Fruit fly (Drosophila melanogaster) whole organism, embryonic: ENCODE measurements around the gene CG7924.

ENCODE experiments used
- Bdp1 ChIP-seq: fragments of 200-800 bp; sonication (Bioruptor generic); optimal IDR thresholded peaks from 3 replicates; lab custom pipeline; 2016; ENCODE audit warnings: missing biosample characterization, missing genetic modification characterization
- BtbVII ChIP-seq: fragments of 200-800 bp; sonication (Bioruptor generic); optimal IDR thresholded peaks from 3 replicates; lab custom pipeline; 2017; ENCODE audit warnings: missing biosample characterization, mild to moderate bottlenecking, missing genetic modification characterization
- CG11560 ChIP-seq: fragments of 200-800 bp; sonication (Bioruptor generic); IDR thresholded peaks from 3 replicates; pipeline ENCODE4 v1.3.6; 2022; ENCODE audit warnings: missing biosample characterization, missing genetic modification characterization
- CG14014 ChIP-seq: fragments of 200-800 bp; sonication (Bioruptor generic); IDR thresholded peaks from 2 replicates; pipeline ENCODE4 v1.3.6; 2022; ENCODE audit warnings: missing biosample characterization, missing genetic modification characterization
- CG15073 ChIP-seq: fragments of 200-800 bp; sonication (Bioruptor generic); optimal IDR thresholded peaks from 2 replicates; lab custom pipeline; 2016; ENCODE audit warnings: missing biosample characterization, missing genetic modification characterization
- CG1529 ChIP-seq: fragments of 200-800 bp; sonication (Bioruptor generic); optimal IDR thresholded peaks from 3 replicates; lab custom pipeline; 2018; ENCODE audit warnings: missing biosample characterization, missing genetic modification characterization
- CG16813 ChIP-seq: fragments of 200-800 bp; sonication (Bioruptor generic); IDR thresholded peaks from 3 replicates; pipeline ENCODE4 v1.3.6; 2022; ENCODE audit warnings: missing biosample characterization, missing genetic modification characterization; ENCODE audit not compliant: partially characterized antibody
- CG18011 ChIP-seq: fragments of 200-800 bp; sonication (Bioruptor generic); optimal IDR thresholded peaks from 2 replicates; lab custom pipeline; 2017; ENCODE audit warnings: missing biosample characterization, missing genetic modification characterization, mild to moderate bottlenecking, moderate library complexity, missing genotype
- CG2116 ChIP-seq: fragments of 200-800 bp; sonication (Bioruptor generic); optimal IDR thresholded peaks from 3 replicates; lab custom pipeline; 2018; ENCODE audit warnings: missing biosample characterization, mild to moderate bottlenecking, missing genetic modification characterization
- CG30020 ChIP-seq: fragments of 200-800 bp; optimal IDR thresholded peaks from 2 replicates; lab custom pipeline; 2019; ENCODE audit warnings: missing biosample characterization, mild to moderate bottlenecking, missing genetic modification characterization, moderate library complexity
- CG33213 ChIP-seq: fragments of 200-800 bp; sonication (Bioruptor generic); optimal IDR thresholded peaks from 3 replicates; lab custom pipeline; 2016; ENCODE audit warnings: missing biosample characterization, missing genetic modification characterization
- CG3995 ChIP-seq: fragments of 200-800 bp; sonication (Bioruptor generic); optimal IDR thresholded peaks from 3 replicates; lab custom pipeline; 2016; ENCODE audit warnings: missing biosample characterization, missing genetic modification characterization
- CG42726 ChIP-seq: fragments of 200-800 bp; sonication (Bioruptor generic); IDR thresholded peaks from 2 replicates; pipeline ENCODE4 v1.3.6; 2022; ENCODE audit warnings: missing biosample characterization, missing genetic modification characterization; ENCODE audit not compliant: partially characterized antibody
- CG4730 ChIP-seq: fragments of 200-800 bp; sonication (Bioruptor generic); IDR thresholded peaks from 2 replicates; pipeline ENCODE4 v1.3.6; 2022; ENCODE audit warnings: missing biosample characterization, missing genetic modification characterization
- CG6683 ChIP-seq: fragments of 200-800 bp; sonication (Bioruptor generic); optimal IDR thresholded peaks from 2 replicates; lab custom pipeline; 2017; ENCODE audit warnings: missing biosample characterization, mild to moderate bottlenecking, missing genetic modification characterization, missing genetic modification reagents
- CG7786 ChIP-seq: fragments of 200-800 bp; sonication (Bioruptor generic); optimal IDR thresholded peaks from 2 replicates; lab custom pipeline; 2016; ENCODE audit warnings: missing biosample characterization, missing genetic modification characterization
- CG8290 ChIP-seq, 3 experiments: fragments of 200-800 bp; sonication (Bioruptor generic); optimal IDR thresholded peaks; 2 replicates each; lab custom pipeline; 2016 to 2019; ENCODE audit warnings: missing biosample characterization in 3 of 3, missing genetic modification characterization in 3 of 3, mild to moderate bottlenecking in 2 of 3, moderate library complexity in 1 of 3
- CG9797 ChIP-seq: fragments of 200-800 bp; sonication (Bioruptor generic); optimal IDR thresholded peaks from 3 replicates; lab custom pipeline; 2018; ENCODE audit warnings: missing biosample characterization, mild to moderate bottlenecking, missing genetic modification characterization
- CG9932 ChIP-seq: fragments of 200-800 bp; sonication (Bioruptor generic); IDR thresholded peaks from 2 replicates; pipeline ENCODE4 v1.3.6; 2022; ENCODE audit warnings: missing biosample characterization, missing genetic modification characterization
- D19A ChIP-seq: fragments of 200-800 bp; optimal IDR thresholded peaks from 3 replicates; lab custom pipeline; 2019; ENCODE audit warnings: missing biosample characterization, mild to moderate bottlenecking, missing genetic modification characterization, moderate library complexity
- Dbx ChIP-seq: fragments of 200-800 bp; sonication (Bioruptor generic); IDR thresholded peaks from 3 replicates; pipeline ENCODE4 v1.3.6; 2022; ENCODE audit warnings: missing biosample characterization, missing genetic modification characterization
- Dref ChIP-seq: fragments of 200-800 bp; sonication (Bioruptor generic); IDR thresholded peaks from 2 replicates; pipeline ENCODE4 v1.3.6; 2022; ENCODE audit warnings: missing biosample characterization, missing genetic modification characterization
- Jarid2 ChIP-seq: fragments of 200-800 bp; sonication (Bioruptor generic); optimal IDR thresholded peaks from 3 replicates; lab custom pipeline; 2017; ENCODE audit warnings: mild to moderate bottlenecking, missing biosample characterization, missing genetic modification reagents, missing genetic modification characterization
- Lhr ChIP-seq: fragments of 200-800 bp; sonication (Bioruptor generic); optimal IDR thresholded peaks from 3 replicates; lab custom pipeline; 2017; ENCODE audit warnings: mild to moderate bottlenecking, missing biosample characterization, missing genetic modification reagents, missing genetic modification characterization
- MESR4 ChIP-seq: fragments of 200-800 bp; sonication (Bioruptor generic); optimal IDR thresholded peaks from 2 replicates; lab custom pipeline; 2018; ENCODE audit warnings: missing biosample characterization, mild to moderate bottlenecking, missing genetic modification characterization, moderate library complexity
- Meics ChIP-seq: fragments of 200-800 bp; sonication (Bioruptor generic); optimal IDR thresholded peaks from 2 replicates; lab custom pipeline; 2017; ENCODE audit warnings: missing biosample characterization, mild to moderate bottlenecking, missing genetic modification characterization
- amos ChIP-seq: fragments of 200-800 bp; sonication (Bioruptor generic); IDR thresholded peaks from 2 replicates; pipeline ENCODE4 v1.3.6; 2022; ENCODE audit warnings: missing biosample characterization, missing genetic modification characterization; ENCODE audit not compliant: partially characterized antibody
- aop ChIP-seq: fragments of 200-800 bp; sonication (Bioruptor generic); IDR thresholded peaks from 2 replicates; pipeline ENCODE4 v1.3.6; 2022; ENCODE audit warnings: missing biosample characterization, missing genetic modification characterization
- ato ChIP-seq: fragments of 200-800 bp; sonication (Bioruptor generic); IDR thresholded peaks from 2 replicates; pipeline ENCODE4 v1.3.6; 2022; ENCODE audit warnings: missing biosample characterization, missing genetic modification characterization; ENCODE audit not compliant: partially characterized antibody
- croc ChIP-seq: fragments of 200-800 bp; sonication (Bioruptor generic); conservative IDR thresholded peaks from 3 replicates; pipeline ENCODE4 v1.3.6; 2022; ENCODE audit warnings: missing biosample characterization, missing genetic modification characterization
- danr ChIP-seq: fragments of 200-800 bp; sonication (Bioruptor generic); IDR thresholded peaks from 2 replicates; pipeline ENCODE4 v1.3.6; 2022; ENCODE audit warnings: missing biosample characterization, missing genetic modification characterization
- dpn ChIP-seq, 2 experiments: fragments of 200-800 bp; sonication (Bioruptor generic); optimal IDR thresholded peaks; 3 replicates each; lab custom pipeline; 2016; ENCODE audit warnings: missing biosample characterization in 2 of 2, missing genetic modification characterization in 2 of 2
- emc ChIP-seq: fragments of 200-800 bp; sonication (Bioruptor generic); optimal IDR thresholded peaks from 2 replicates; lab custom pipeline; 2016; ENCODE audit warnings: missing biosample characterization, missing genetic modification characterization
- fd3F ChIP-seq: fragments of 200-800 bp; sonication (Bioruptor generic); optimal IDR thresholded peaks from 2 replicates; lab custom pipeline; 2018; ENCODE audit warnings: missing biosample characterization, mild to moderate bottlenecking, missing genetic modification characterization, moderate library complexity
- fd64A ChIP-seq: fragments of 200-800 bp; sonication (Bioruptor generic); optimal IDR thresholded peaks from 3 replicates; lab custom pipeline; 2018; ENCODE audit warnings: missing biosample characterization, mild to moderate bottlenecking, missing genetic modification characterization
- fu2 ChIP-seq: fragments of 200-800 bp; sonication (Bioruptor generic); optimal IDR thresholded peaks from 2 replicates; lab custom pipeline; 2016; ENCODE audit warnings: missing biosample characterization, missing genetic modification characterization
- gt ChIP-seq: fragments of 200-800 bp; sonication (Bioruptor generic); IDR thresholded peaks from 2 replicates; pipeline ENCODE4 v1.3.6; 2022; ENCODE audit warnings: missing biosample characterization, missing genetic modification characterization
- lbe ChIP-seq: fragments of 200-800 bp; sonication (Bioruptor generic); optimal IDR thresholded peaks from 2 replicates; lab custom pipeline; 2016; ENCODE audit warnings: missing biosample characterization, mild to moderate bottlenecking, missing genetic modification characterization
- nau ChIP-seq: fragments of 200-800 bp; sonication (Bioruptor generic); optimal IDR thresholded peaks from 3 replicates; lab custom pipeline; 2017; ENCODE audit warnings: missing biosample characterization, mild to moderate bottlenecking, missing genetic modification characterization, missing genetic modification reagents
- nerfin-2 ChIP-seq: fragments of 200-800 bp; sonication (Bioruptor generic); IDR thresholded peaks from 2 replicates; pipeline ENCODE4 v1.3.6; 2022; ENCODE audit warnings: missing biosample characterization, missing genetic modification characterization; ENCODE audit not compliant: partially characterized antibody
- pita ChIP-seq: fragments of 200-800 bp; sonication (Bioruptor generic); optimal IDR thresholded peaks from 2 replicates; lab custom pipeline; 2017; ENCODE audit warnings: missing biosample characterization, mild to moderate bottlenecking, missing genetic modification characterization
- repo ChIP-seq: fragments of 200-800 bp; sonication (Bioruptor generic); optimal IDR thresholded peaks from 2 replicates; lab custom pipeline; 2016; ENCODE audit warnings: missing biosample characterization, missing genetic modification characterization
- row ChIP-seq: fragments of 200-800 bp; sonication (Bioruptor generic); IDR thresholded peaks from 3 replicates; pipeline ENCODE4 v1.3.6; 2022; ENCODE audit warnings: missing biosample characterization, missing genetic modification characterization
- sim ChIP-seq: fragments of 200-800 bp; sonication (Bioruptor generic); IDR thresholded peaks from 2 replicates; pipeline ENCODE4 v1.3.6; 2022; ENCODE audit warnings: missing biosample characterization, missing genetic modification characterization
- tin ChIP-seq: fragments of 200-800 bp; sonication (Bioruptor generic); optimal IDR thresholded peaks from 3 replicates; lab custom pipeline; 2016; ENCODE audit warnings: missing biosample characterization, missing genetic modification characterization
- ttk ChIP-seq: fragments of 200-800 bp; sonication (Bioruptor generic); IDR thresholded peaks from 2 replicates; pipeline ENCODE4 v2.1.2; 2022; ENCODE audit warnings: missing biosample characterization, missing genetic modification characterization
- twi ChIP-seq: fragments of 200-800 bp; optimal IDR thresholded peaks from 2 replicates; lab custom pipeline; 2019; ENCODE audit warnings: missing biosample characterization, mild to moderate bottlenecking, missing genetic modification characterization, moderate library complexity
- wor ChIP-seq: fragments of 200-800 bp; sonication (Bioruptor generic); IDR thresholded peaks from 2 replicates; pipeline ENCODE4 v1.3.6; 2022; ENCODE audit warnings: missing biosample characterization, missing genetic modification characterization

Gene CG7924

DNA sequence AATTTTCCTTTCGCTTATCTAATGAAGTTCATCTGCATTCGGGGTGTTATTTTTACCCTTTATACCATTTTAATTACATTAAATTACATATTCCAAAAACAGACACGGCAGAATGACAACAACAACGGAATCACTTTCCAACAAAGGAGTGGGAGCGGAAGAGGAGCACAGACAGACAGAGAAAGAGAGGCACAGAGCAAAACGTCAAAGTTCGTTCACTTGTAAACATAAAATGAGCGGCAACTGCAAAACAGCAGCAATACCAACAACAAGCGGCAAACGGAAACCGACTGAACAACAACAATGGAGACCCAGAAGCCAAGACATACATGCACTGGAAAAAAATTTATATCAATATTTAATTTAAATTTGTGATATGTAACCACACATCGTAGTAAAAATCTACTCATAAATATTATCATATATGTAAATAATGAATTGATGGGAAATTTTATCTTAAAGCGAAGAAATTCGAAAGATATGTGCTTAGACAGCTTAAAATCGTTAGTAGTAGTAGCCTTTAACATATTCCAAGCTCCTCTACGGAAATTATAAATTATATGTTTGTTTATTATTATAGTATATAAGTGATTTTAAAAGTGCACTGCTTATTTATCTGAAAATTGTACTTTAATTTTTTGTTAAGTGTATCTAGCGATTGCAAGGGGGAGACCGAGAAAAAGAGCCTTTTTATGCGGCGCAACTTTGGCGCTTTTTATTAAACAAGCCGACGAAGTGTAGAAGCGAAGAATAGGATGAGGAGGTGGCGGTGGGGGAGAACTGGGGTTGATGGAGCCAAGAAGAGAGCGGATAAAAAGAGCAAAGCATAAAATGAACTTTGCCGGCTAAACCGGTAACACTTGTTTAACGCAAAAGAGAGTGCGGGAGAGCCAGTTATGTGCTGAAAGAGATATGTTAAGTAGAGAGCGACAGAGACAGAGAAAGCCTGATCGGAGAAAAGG lies 39.1 kb downstream of the CG7924 start (continued):
- TF ChIP-seq Lhr = peak; percentile 80
- peak; percentile 77 for TF ChIP-seq CG8290 (GFP tag; optimal IDR thresholded peaks at IDR 0.05; lab: Kevin White, UChicago)
- TF ChIP-seq CG8290 (tag; optimal IDR thresholded peaks at IDR 0.05; lab: Kevin White, UChicago) = peak in 1 of 2 experiments; percentile 13
- no peak for TF ChIP-seq CG42726 (GFP tag; lab: Robert Waterston, UW)
- TF ChIP-seq emc (GFP tag; lab: Kevin White, UChicago) = no peak
- TF ChIP-seq ttk (GFP tag; lab: Robert Waterston, UW) = peak; percentile 75
- peak; percentile 70 for TF ChIP-seq danr (GFP tag; lab: Robert Waterston, UW)
- no peak for TF ChIP-seq Dref (GFP tag; lab: Robert Waterston, UW)
- peak; percentile 64; the same call in 2 of the 3 replicates for TF ChIP-seq Dbx
- no peak for TF ChIP-seq pita (GFP tag; lab: Kevin White, UChicago)
- TF ChIP-seq CG30020 (tag; lab: Kevin White, UChicago) = peak; percentile 73
- TF ChIP-seq nau (GFP tag; lab: Kevin White, UChicago) = peak; percentile 57
- peak; percentile 48 for TF ChIP-seq D19A
- peak; percentile 86 for TF ChIP-seq Meics
- TF ChIP-seq Jarid2 (GFP tag; lab: Kevin White, UChicago) = peak; percentile 10
- TF ChIP-seq fd3F (GFP tag; lab: Kevin White, UChicago) = peak; percentile 82
- no peak for TF ChIP-seq CG15073
- peak; percentile 53; the same call in 1 of the 2 replicates for TF ChIP-seq CG4730
- peak in 1 of 2 experiments; percentile 83 for TF ChIP-seq dpn (GFP tag; optimal IDR thresholded peaks at IDR 0.05; lab: Kevin White, UChicago)
- peak; percentile 47 for TF ChIP-seq CG9932 (GFP tag; lab: Robert Waterston, UW)
- TF ChIP-seq amos (GFP tag; lab: Robert Waterston, UW) = no peak
- TF ChIP-seq CG2116 = peak; percentile 71
- TF ChIP-seq CG1529 (GFP tag; lab: Kevin White, UChicago) = peak; percentile 90
- peak; percentile 58 for TF ChIP-seq tin (GFP tag; lab: Kevin White, UChicago)
- peak; percentile 78 for TF ChIP-seq BtbVII (GFP tag; lab: Kevin White, UChicago)
- peak; percentile 68 for TF ChIP-seq wor
- no peak for TF ChIP-seq aop (GFP tag; lab: Robert Waterston, UW)
- no peak for TF ChIP-seq CG9797 (GFP tag; lab: Kevin White, UChicago)
- peak; percentile 86 for TF ChIP-seq row (GFP tag; lab: Robert Waterston, UW)
- TF ChIP-seq Bdp1 (GFP tag; lab: Kevin White, UChicago) = peak; percentile 43
- TF ChIP-seq sim (GFP tag; lab: Robert Waterston, UW) = no peak
- TF ChIP-seq CG18011 (GFP tag; lab: Kevin White, UChicago) = peak; percentile 65
- no peak for TF ChIP-seq CG16813 (GFP tag; lab: Robert Waterston, UW)
- TF ChIP-seq CG3995 (GFP tag; lab: Kevin White, UChicago) = no peak
- TF ChIP-seq fd64A (GFP tag; lab: Kevin White, UChicago) = no peak
- peak; percentile 84 for TF ChIP-seq CG6683 (GFP tag; lab: Kevin White, UChicago)
- peak; percentile 66; the same call in 2 of the 3 replicates for TF ChIP-seq croc (GFP tag; lab: Robert Waterston, UW)
- no peak for TF ChIP-seq fu2 (GFP tag; lab: Kevin White, UChicago)
- peak; percentile 58; the same call in 1 of the 2 replicates for TF ChIP-seq CG14014
- TF ChIP-seq CG33213 (GFP tag; lab: Kevin White, UChicago) = no peak
- TF ChIP-seq twi (tag; lab: Kevin White, UChicago) = peak; percentile 89
- TF ChIP-seq lbe (GFP tag; lab: Kevin White, UChicago) = peak; percentile 9
- no peak for TF ChIP-seq nerfin-2 (GFP tag; lab: Robert Waterston, UW)
- TF ChIP-seq repo (GFP tag; lab: Kevin White, UChicago) = no peak
- no peak for TF ChIP-seq gt (GFP tag; lab: Robert Waterston, UW)
- TF ChIP-seq CG7786 (GFP tag; lab: Kevin White, UChicago) = no peak
- TF ChIP-seq ato (GFP tag; lab: Robert Waterston, UW) = no peak
- peak; percentile 33; the same call in 1 of the 3 replicates for TF ChIP-seq CG11560 (tag; lab: Robert Waterston, UW)
- peak; percentile 4 for TF ChIP-seq MESR4
